Worm (Caenorhabditis elegans): ENCODE results near the gene srg-42.

DNA sequence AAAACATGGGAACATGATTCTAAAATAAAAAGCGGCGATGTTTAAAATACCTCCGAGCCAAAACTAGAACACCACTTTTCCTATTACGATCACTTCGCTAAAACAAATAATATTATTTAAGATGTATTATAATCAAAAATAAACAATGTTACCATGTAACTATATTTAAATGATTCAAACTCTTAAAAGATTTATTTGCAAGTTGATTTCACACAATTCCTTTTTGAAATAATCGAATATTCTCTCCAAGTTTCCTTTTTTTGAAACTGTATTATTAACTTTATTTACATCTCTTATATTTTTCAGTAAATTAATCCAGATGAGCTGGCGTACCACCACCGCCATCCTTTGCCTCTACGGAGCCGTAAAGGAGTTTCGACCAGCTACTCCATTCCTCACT lies 16.7 kb downstream of the srg-42 start, which contains the start of gene folt-1:
- TF ChIP-seq dpff-1 (tag; optimal IDR thresholded peaks at IDR 0.05) (no peak), unc-130 (GFP tag; optimal IDR thresholded peaks at IDR 0.05) (no peak), lag-1 (GFP tag; IDR thresholded peaks at IDR 0.05) (no peak), madf-10 (tag; optimal IDR thresholded peaks at IDR 0.05) (no peak), aptf-3 (GFP tag; IDR thresholded peaks at IDR 0.05) (no peak), pha-4 (tag; optimal IDR thresholded peaks at IDR 0.05) (no peak), K12H6.12 (tag; optimal IDR thresholded peaks at IDR 0.05) (no peak), xnd-1 (tag; optimal IDR thresholded peaks at IDR 0.05) (no peak)

Measured in whole organism, young adult.